Worm (Caenorhabditis elegans): ENCODE data around the gene F39C12.1.

DNA sequence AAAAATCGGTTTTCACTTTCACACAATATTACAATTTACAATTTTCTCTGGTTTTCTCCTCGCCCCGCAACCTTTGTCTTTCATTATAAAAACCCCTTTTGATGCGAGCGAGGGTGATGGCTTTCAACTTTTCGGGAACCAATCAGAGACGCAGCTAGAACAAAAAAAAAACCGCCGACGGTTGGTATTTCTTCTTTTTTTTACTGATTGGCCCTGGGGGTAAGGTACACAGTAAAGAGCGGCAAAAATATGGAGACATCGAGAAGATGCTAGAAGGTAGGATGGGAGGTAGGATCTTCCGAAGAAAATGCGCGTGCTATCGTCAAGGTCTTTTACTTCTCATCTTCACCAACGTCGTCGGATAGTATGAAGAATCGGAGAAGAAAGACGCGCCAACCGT lies 44.3 kb downstream of the F39C12.1 start:
- TF ChIP-seq him-1 (tag; optimal IDR thresholded peaks at IDR 0.05), result no peak
- TF ChIP-seq W03F9.2 (tag; optimal IDR thresholded peaks at IDR 0.05), result no peak
